Worm (Caenorhabditis elegans) whole organism, midembryonic: Measurements from ENCODE around the gene D2023.6.

ENCODE experiments used
- T22C8.4 ChIP-seq: fragments of 200-800 bp; sonication (Bioruptor generic); IDR thresholded peaks from 2 replicates; pipeline ENCODE4 v1.3.6; 2022; ENCODE audit warnings: missing genetic modification characterization, missing compliant biosample characterization
- cog-1 ChIP-seq: sonication (generic microtip); optimal IDR thresholded peaks from 2 replicates; lab custom pipeline; 2016; ENCODE audit warnings: missing genetic modification characterization, missing compliant biosample characterization
- flt-1 ChIP-seq: fragments of 200-800 bp; sonication (Bioruptor generic); IDR thresholded peaks from 2 replicates; pipeline ENCODE4 v1.3.6; 2022; ENCODE audit warnings: missing genetic modification characterization, missing compliant biosample characterization
- klf-2 ChIP-seq: fragments of 200-800 bp; sonication (Bioruptor generic); conservative IDR thresholded peaks from 2 replicates; pipeline ENCODE4 v1.3.6; 2022; ENCODE audit warnings: missing genetic modification reagents, missing genetic modification characterization, missing compliant biosample characterization
- med-1 ChIP-seq: sonication (generic microtip); optimal IDR thresholded peaks from 2 replicates; lab custom pipeline; 2017; ENCODE audit warnings: missing genetic modification characterization, mild to moderate bottlenecking, missing compliant biosample characterization, antibody characterized with exemption, missing genetic modification reagents; ENCODE audit not compliant: insufficient read depth
- ref-1 ChIP-seq: fragments of 200-800 bp; sonication (Bioruptor generic); conservative IDR thresholded peaks from 2 replicates; pipeline ENCODE4 v1.3.6; 2022; ENCODE audit warnings: missing genetic modification reagents, missing genetic modification characterization, missing compliant biosample characterization
- tab-1 ChIP-seq: fragments of 200-800 bp; sonication (Bioruptor generic); IDR thresholded peaks from 2 replicates; pipeline ENCODE4 v1.3.6; 2022; ENCODE audit warnings: missing genetic modification characterization, missing compliant biosample characterization
- ztf-23 ChIP-seq: fragments of 200-800 bp; sonication (Bioruptor generic); IDR thresholded peaks from 2 replicates; pipeline ENCODE4 v1.3.6; 2022; ENCODE audit warnings: missing genetic modification reagents, missing genetic modification characterization, missing compliant biosample characterization
- ztf-29 ChIP-seq: fragments of 200-800 bp; sonication (Bioruptor generic); IDR thresholded peaks from 2 replicates; pipeline ENCODE4 v1.3.6; 2022; ENCODE audit warnings: missing genetic modification reagents, missing genetic modification characterization, missing compliant biosample characterization

Gene D2023.6

ce11 chrV:11826967-11827366, at the start of gene D2023.6, which contains the start of gene mpst-1:
Gene D2023.6, plus strand, starts transcription at chrV:11827354.
Gene mpst-1, minus strand, starts transcription at chrV:11827067.
- TF ChIP-seq tab-1 (no peak), med-1 (no peak), klf-2 (GFP tag; lab: Robert Waterston, UW) (no peak), T22C8.4 (GFP tag; lab: Robert Waterston, UW) (no peak), flt-1 (GFP tag; lab: Robert Waterston, UW) (no peak), ztf-23 (GFP tag; lab: Robert Waterston, UW) (no peak), cog-1 (tag; lab: Kevin White, UChicago) (no peak), ztf-29 (GFP tag; lab: Robert Waterston, UW) (no peak), ref-1 (GFP tag; lab: Robert Waterston, UW) (no peak)

- TF ChIP-seq med-1 (no peak), ztf-23 (GFP tag; lab: Robert Waterston, UW) (no peak), tab-1 (no peak), T22C8.4 (GFP tag; lab: Robert Waterston, UW) (no peak), cog-1 (tag; lab: Kevin White, UChicago) (no peak), klf-2 (GFP tag; lab: Robert Waterston, UW) (no peak), ref-1 (GFP tag; lab: Robert Waterston, UW) (no peak), flt-1 (GFP tag; lab: Robert Waterston, UW) (no peak), ztf-29 (GFP tag; lab: Robert Waterston, UW) (no peak)
Observed at ce11 chrV:11777846-11778245, 49.3 kb upstream of the D2023.6 start.

- TF ChIP-seq T22C8.4 (GFP tag; lab: Robert Waterston, UW) (no peak), tab-1 (no peak), cog-1 (tag; lab: Kevin White, UChicago) (no peak), ztf-29 (GFP tag; lab: Robert Waterston, UW) (no peak), ztf-23 (GFP tag; lab: Robert Waterston, UW) (no peak), ref-1 (GFP tag; lab: Robert Waterston, UW) (no peak)
Observed at ce11 chrV:11779310-11779709, 47.8 kb upstream of the D2023.6 start.

DNA sequence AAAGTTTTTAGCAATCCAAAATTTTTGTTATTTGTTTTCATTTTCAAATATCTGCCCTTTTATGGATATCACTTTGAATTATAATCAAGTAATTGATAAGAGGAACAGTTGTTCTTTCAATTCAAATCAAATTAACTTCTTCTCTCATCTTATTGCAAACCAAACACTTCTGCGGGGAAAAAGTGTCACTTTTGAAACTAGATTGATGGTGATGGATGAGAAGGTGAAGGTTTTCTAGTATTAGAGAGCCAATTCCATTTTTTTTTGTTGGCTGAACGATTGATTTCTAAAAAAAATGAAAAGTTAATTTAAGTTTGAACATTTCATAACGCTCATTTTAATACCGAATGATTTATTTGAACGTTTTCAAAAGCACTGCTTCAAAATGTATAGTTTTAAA, 47.3 kb upstream of the D2023.6 start:
- TF ChIP-seq klf-2 (GFP tag; lab: Robert Waterston, UW): no peak
- TF ChIP-seq ztf-23 (GFP tag; lab: Robert Waterston, UW): no peak
- no peak for TF ChIP-seq cog-1 (tag; lab: Kevin White, UChicago)
- TF ChIP-seq med-1: no peak
- TF ChIP-seq flt-1 (GFP tag; lab: Robert Waterston, UW): no peak
- no peak for TF ChIP-seq ref-1 (GFP tag; lab: Robert Waterston, UW)
- TF ChIP-seq ztf-29 (GFP tag; lab: Robert Waterston, UW): no peak
- TF ChIP-seq tab-1: no peak
- TF ChIP-seq T22C8.4 (GFP tag; lab: Robert Waterston, UW): no peak

ce11 chrV:11782809-11783440, 44.2 kb upstream of the D2023.6 start, which contains the start of gene F55A11.11:
Gene F55A11.11, plus strand, starts transcription at chrV:11783149.
- peak; percentile 93 for TF ChIP-seq ref-1 (GFP tag; lab: Robert Waterston, UW)
- peak; percentile 88 for TF ChIP-seq cog-1 (tag; lab: Kevin White, UChicago)
- peak; percentile 93 for TF ChIP-seq ztf-29 (GFP tag; lab: Robert Waterston, UW)
- TF ChIP-seq med-1: peak; percentile 87
- TF ChIP-seq klf-2 (GFP tag; lab: Robert Waterston, UW): peak; percentile 90
- peak; percentile 98 for TF ChIP-seq flt-1 (GFP tag; lab: Robert Waterston, UW)
- peak; percentile 97 for TF ChIP-seq T22C8.4 (GFP tag; lab: Robert Waterston, UW)
- TF ChIP-seq tab-1: peak; percentile 96
- TF ChIP-seq ztf-23 (GFP tag; lab: Robert Waterston, UW): peak; percentile 97

ce11 chrV:11787258-11787657, 39.9 kb upstream of the D2023.6 start, which contains the start of gene F55A11.7:
Gene F55A11.7, minus strand, starts transcription at chrV:11787443.
- TF ChIP-seq flt-1 (GFP tag; lab: Robert Waterston, UW) (no peak), cog-1 (tag; lab: Kevin White, UChicago) (no peak), med-1 (no peak), klf-2 (GFP tag; lab: Robert Waterston, UW) (no peak), ztf-23 (GFP tag; lab: Robert Waterston, UW) (no peak), ref-1 (GFP tag; lab: Robert Waterston, UW) (no peak), T22C8.4 (GFP tag; lab: Robert Waterston, UW) (no peak), tab-1 (no peak), ztf-29 (GFP tag; lab: Robert Waterston, UW) (no peak)

ce11 chrV:11787742-11788238, 39.4 kb upstream of the D2023.6 start, which contains the start of gene F55A11.8:
Gene F55A11.8, plus strand, starts transcription at chrV:11788188.
- TF ChIP-seq ztf-29 (GFP tag; lab: Robert Waterston, UW) (no peak), klf-2 (GFP tag; lab: Robert Waterston, UW) (no peak), ztf-23 (GFP tag; lab: Robert Waterston, UW) (no peak), ref-1 (GFP tag; lab: Robert Waterston, UW) (no peak), T22C8.4 (GFP tag; lab: Robert Waterston, UW) (no peak), med-1 (no peak), tab-1 (no peak), flt-1 (GFP tag; lab: Robert Waterston, UW) (no peak), cog-1 (tag; lab: Kevin White, UChicago) (no peak)

DNA sequence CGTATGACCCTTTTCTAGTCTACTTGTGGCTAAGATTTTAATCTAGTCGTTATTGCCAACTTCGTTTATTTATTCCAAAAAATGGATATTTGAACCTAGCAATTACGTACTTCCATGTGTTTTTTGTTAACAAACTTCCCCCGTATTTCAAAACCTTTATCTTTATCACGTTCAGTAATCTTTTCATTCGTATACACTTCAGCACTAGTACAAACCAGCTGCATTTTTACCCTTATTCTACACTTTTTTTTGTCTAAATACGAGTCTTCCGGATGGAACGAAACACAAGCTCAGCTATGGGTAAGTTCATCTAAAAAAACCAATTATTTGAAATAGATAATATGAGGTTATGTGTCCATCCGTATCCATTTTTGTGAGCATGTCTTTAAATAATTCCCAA, 37.7 kb upstream of the D2023.6 start, which contains the start of gene D2023.1:
Gene D2023.1, plus strand, starts transcription at position 77 of the 400 bp plus-strand sequence.
- no peak for TF ChIP-seq klf-2 (GFP tag; lab: Robert Waterston, UW)
- TF ChIP-seq cog-1 (tag; lab: Kevin White, UChicago): no peak
- TF ChIP-seq tab-1: no peak
- no peak for TF ChIP-seq ztf-29 (GFP tag; lab: Robert Waterston, UW)
- TF ChIP-seq flt-1 (GFP tag; lab: Robert Waterston, UW): no peak
- TF ChIP-seq med-1: no peak

ce11 chrV:11794172-11794571, 33.0 kb upstream of the D2023.6 start:
- no peak for TF ChIP-seq ztf-29 (GFP tag; lab: Robert Waterston, UW)
- no peak for TF ChIP-seq med-1
- TF ChIP-seq klf-2 (GFP tag; lab: Robert Waterston, UW): no peak
- no peak for TF ChIP-seq cog-1 (tag; lab: Kevin White, UChicago)
